Worm (Caenorhabditis elegans): Measurements from ENCODE around the gene Y69A2AR.25.

DNA sequence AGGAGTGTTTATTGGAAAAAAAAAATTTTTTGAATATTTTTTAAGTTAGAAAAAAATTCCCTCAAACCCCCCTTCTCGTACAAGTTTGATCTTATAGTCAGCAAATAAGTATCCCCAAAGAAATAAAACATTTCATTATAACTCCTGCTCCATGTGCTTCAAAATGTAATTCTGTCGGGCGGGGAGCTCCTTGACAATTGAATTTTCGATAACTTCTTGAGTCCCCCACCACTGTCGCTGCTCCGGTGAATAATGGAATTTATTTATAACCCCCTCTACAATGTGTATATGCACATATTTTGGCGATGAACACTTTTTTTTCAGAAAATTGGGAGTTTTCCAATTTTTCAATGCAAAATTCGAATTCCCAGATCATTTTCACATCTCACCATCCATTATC, 30.4 kb downstream of the Y69A2AR.25 start:
- no peak for TF ChIP-seq W03F9.2 (tag; optimal IDR thresholded peaks at IDR 0.05)
- no peak for TF ChIP-seq him-1 (tag; optimal IDR thresholded peaks at IDR 0.05)
